Worm (Caenorhabditis elegans) whole organism, L2 larva: ENCODE results near the gene B0546.5.
A peak's percentile ranks its signal among the peaks of the same experiment; 100 is the strongest.

Experiments used
- C34F6.9 ChIP-seq: fragments of 150-350 bp; optimal IDR thresholded peaks from 2 replicates; lab custom pipeline; 2014; ENCODE audit warnings: missing biosample characterization, missing genetic modification characterization
- F13H6.1 ChIP-seq: sonication (generic microtip); optimal IDR thresholded peaks from 2 replicates; lab custom pipeline; 2016; ENCODE audit warnings: missing genetic modification characterization, missing compliant biosample characterization
- R02D3.7 ChIP-seq: fragments of 150-350 bp; optimal IDR thresholded peaks from 2 replicates; lab custom pipeline; 2014; ENCODE audit warnings: missing biosample characterization, missing genetic modification characterization
- Y55F3AM.14 ChIP-seq: fragments of 200-800 bp; sonication (Bioruptor generic); optimal IDR thresholded peaks from 2 replicates; lab custom pipeline; 2018; ENCODE audit warnings: mild to moderate bottlenecking, missing genetic modification characterization, missing compliant biosample characterization
- alr-1 ChIP-seq: fragments of 150-350 bp; optimal IDR thresholded peaks from 2 replicates; lab custom pipeline; 2014; ENCODE audit warnings: missing biosample characterization, missing genetic modification characterization
- aly-2 ChIP-seq: fragments of 150-350 bp; optimal IDR thresholded peaks from 2 replicates; lab custom pipeline; 2014; ENCODE audit warnings: missing biosample characterization, missing genetic modification characterization
- ama-1 ChIP-seq: fragments of 150-350 bp; optimal IDR thresholded peaks from 2 replicates; lab custom pipeline; 2018; ENCODE audit warnings: inconsistent platforms
- ceh-16 ChIP-seq: fragments of 150-350 bp; optimal IDR thresholded peaks from 2 replicates; lab custom pipeline; 2014; ENCODE audit warnings: missing biosample characterization, missing genetic modification characterization
- ceh-82 ChIP-seq: fragments of 150-350 bp; optimal IDR thresholded peaks from 2 replicates; lab custom pipeline; 2014; ENCODE audit warnings: missing biosample characterization, missing genetic modification characterization
- crh-2 ChIP-seq: sonication (generic microtip); optimal IDR thresholded peaks from 2 replicates; lab custom pipeline; 2017; ENCODE audit warnings: missing biosample characterization, missing genetic modification characterization
- egl-27 ChIP-seq: sonication (generic microtip); optimal IDR thresholded peaks from 3 replicates; lab custom pipeline; 2017; ENCODE audit warnings: missing biosample characterization, missing genetic modification reagents, missing genetic modification characterization
- elt-1 ChIP-seq: fragments of 150-350 bp; optimal IDR thresholded peaks from 2 replicates; lab custom pipeline; 2014; ENCODE audit warnings: missing biosample characterization, missing genetic modification characterization
- elt-3 ChIP-seq: sonication (generic microtip); optimal IDR thresholded peaks from 2 replicates; lab custom pipeline; 2017; ENCODE audit warnings: missing biosample characterization, missing genetic modification characterization
- fos-1 ChIP-seq: fragments of 150-350 bp; optimal IDR thresholded peaks from 2 replicates; lab custom pipeline; 2014; ENCODE audit warnings: missing biosample characterization, missing genetic modification characterization
- gmeb-1 ChIP-seq: fragments of 150-350 bp; optimal IDR thresholded peaks from 2 replicates; lab custom pipeline; 2014; ENCODE audit warnings: missing biosample characterization, missing genetic modification characterization
- lin-11 ChIP-seq: fragments of 150-350 bp; sonication (generic microtip); optimal IDR thresholded peaks from 2 replicates; lab custom pipeline; 2014; ENCODE audit warnings: missing biosample characterization, missing genetic modification characterization, inconsistent platforms, mixed read lengths
- lin-13 ChIP-seq: fragments of 150-350 bp; optimal IDR thresholded peaks from 2 replicates; lab custom pipeline; 2014; ENCODE audit warnings: missing biosample characterization, missing genetic modification reagents, missing genetic modification characterization
- lin-39 ChIP-seq: fragments of 150-350 bp; optimal IDR thresholded peaks from 2 replicates; lab custom pipeline; 2014; ENCODE audit warnings: missing biosample characterization, missing genetic modification reagents, missing genetic modification characterization
- lsy-2 ChIP-seq, 2 experiments: fragments of 150-350 bp in 1 of 2; sonication (generic microtip) in 1 of 2; optimal IDR thresholded peaks; 2 replicates each; lab custom pipeline; 2014 to 2017; ENCODE audit warnings: missing biosample characterization in 2 of 2, missing genetic modification characterization in 2 of 2
- mab-5 ChIP-seq: fragments of 150-350 bp; optimal IDR thresholded peaks from 2 replicates; lab custom pipeline; 2014; ENCODE audit warnings: missing biosample characterization, missing genetic modification characterization
- mbf-1 ChIP-seq: sonication (generic microtip); optimal IDR thresholded peaks from 2 replicates; lab custom pipeline; 2017; ENCODE audit warnings: missing biosample characterization, missing genetic modification characterization
- mdl-1 ChIP-seq, 2 experiments: fragments of 150-350 bp in 1 of 2; sonication (generic microtip) in 1 of 2; optimal IDR thresholded peaks; 2 replicates each; lab custom pipeline; 2017; ENCODE audit warnings: missing biosample characterization in 2 of 2, missing genetic modification characterization in 2 of 2
- nhr-10 ChIP-seq: sonication (generic microtip); optimal IDR thresholded peaks from 2 replicates; lab custom pipeline; 2017; ENCODE audit warnings: missing biosample characterization, missing genetic modification characterization
- nhr-11 ChIP-seq: fragments of 150-350 bp; optimal IDR thresholded peaks from 2 replicates; lab custom pipeline; 2014; ENCODE audit warnings: missing biosample characterization, missing genetic modification characterization
- nhr-12 ChIP-seq: fragments of 150-350 bp; optimal IDR thresholded peaks from 2 replicates; lab custom pipeline; 2014; ENCODE audit warnings: missing biosample characterization, missing genetic modification characterization
- nhr-129 ChIP-seq: fragments of 150-350 bp; optimal IDR thresholded peaks from 2 replicates; lab custom pipeline; 2014; ENCODE audit warnings: missing biosample characterization, missing genetic modification characterization
- nhr-21 ChIP-seq: fragments of 150-350 bp; optimal IDR thresholded peaks from 2 replicates; lab custom pipeline; 2014; ENCODE audit warnings: missing biosample characterization, missing genetic modification characterization
- nhr-237 ChIP-seq: fragments of 150-350 bp; optimal IDR thresholded peaks from 2 replicates; lab custom pipeline; 2014; ENCODE audit warnings: missing biosample characterization, missing genetic modification characterization
- nhr-25 ChIP-seq: fragments of 150-350 bp; sonication (generic microtip); optimal IDR thresholded peaks from 3 replicates; lab custom pipeline; 2014; ENCODE audit warnings: missing biosample characterization, missing genetic modification characterization
- nhr-6 ChIP-seq: fragments of 150-350 bp; optimal IDR thresholded peaks from 2 replicates; lab custom pipeline; 2014; ENCODE audit warnings: missing biosample characterization, missing genetic modification characterization
- peb-1 ChIP-seq: fragments of 150-350 bp; optimal IDR thresholded peaks from 2 replicates; lab custom pipeline; 2014; ENCODE audit warnings: missing biosample characterization, missing genetic modification characterization
- sem-4 ChIP-seq: fragments of 150-350 bp; optimal IDR thresholded peaks from 2 replicates; lab custom pipeline; 2014; ENCODE audit warnings: missing biosample characterization, missing genetic modification reagents, missing genetic modification characterization
- sma-3 ChIP-seq: sonication (generic microtip); optimal IDR thresholded peaks from 2 replicates; lab custom pipeline; 2016; ENCODE audit warnings: missing genetic modification reagents, missing genetic modification characterization, missing compliant biosample characterization
- sma-9 ChIP-seq, 2 experiments: fragments of 150-350 bp in 1 of 2; sonication (generic microtip) in 1 of 2; optimal IDR thresholded peaks; 2 replicates each; lab custom pipeline; 2014 to 2016; ENCODE audit warnings: missing genetic modification characterization in 2 of 2, mild to moderate bottlenecking in 1 of 2, missing biosample characterization in 1 of 2, missing compliant biosample characterization in 1 of 2, missing genetic modification reagents in 1 of 2, moderate library complexity in 1 of 2
- snpc-4 ChIP-seq: fragments of 150-350 bp; optimal IDR thresholded peaks from 2 replicates; lab custom pipeline; 2014; ENCODE audit warnings: missing biosample characterization, missing genetic modification characterization
- unc-39 ChIP-seq: fragments of 150-350 bp; optimal IDR thresholded peaks from 2 replicates; lab custom pipeline; 2014; ENCODE audit warnings: missing biosample characterization, missing genetic modification characterization
- unc-55 ChIP-seq: fragments of 150-350 bp; sonication (generic microtip); optimal IDR thresholded peaks from 3 replicates; lab custom pipeline; 2014; ENCODE audit warnings: missing biosample characterization, missing genetic modification reagents, missing genetic modification characterization
- unc-62 ChIP-seq: fragments of 150-350 bp; optimal IDR thresholded peaks from 2 replicates; lab custom pipeline; 2014; ENCODE audit warnings: missing biosample characterization, missing genetic modification reagents, missing genetic modification characterization
- zag-1 ChIP-seq: fragments of 150-350 bp; optimal IDR thresholded peaks from 2 replicates; lab custom pipeline; 2014; ENCODE audit warnings: missing biosample characterization, missing genetic modification characterization
- ztf-1 ChIP-seq: fragments of 200-800 bp; sonication (Bioruptor generic); conservative IDR thresholded peaks from 2 replicates; pipeline ENCODE4 v1.3.6; 2022; ENCODE audit warnings: missing genetic modification characterization, missing compliant biosample characterization
- ztf-11 ChIP-seq: sonication (generic microtip); optimal IDR thresholded peaks from 2 replicates; lab custom pipeline; 2017; ENCODE audit warnings: missing biosample characterization, missing genetic modification characterization
- ztf-4 ChIP-seq: fragments of 150-350 bp; optimal IDR thresholded peaks from 2 replicates; lab custom pipeline; 2014; ENCODE audit warnings: missing biosample characterization, missing genetic modification characterization

The B0546.5 gene

ce11 chrIV:3422516-3422915 lies 32.6 kb upstream of the B0546.5 start, which contains the start of gene C04C3.6:
C04C3.6 (minus strand) TSS chrIV:3422616.
- TF ChIP-seq lin-13: no peak
- TF ChIP-seq unc-62: no peak
- TF ChIP-seq nhr-12 (tag; lab: Kevin White, UChicago): no peak
- no peak for TF ChIP-seq alr-1 (tag; lab: Kevin White, UChicago)
- no peak for TF ChIP-seq nhr-25 (tag; lab: Kevin White, UChicago)
- no peak for TF ChIP-seq nhr-10 (tag; lab: Kevin White, UChicago)
- TF ChIP-seq Y55F3AM.14 (GFP tag; lab: Kevin White, UChicago): no peak
- no peak for TF ChIP-seq ama-1 (lab: Kevin White, UChicago)

- TF ChIP-seq unc-55 (GFP tag; lab: Kevin White, UChicago) (no peak), elt-3 (no peak), peb-1 (tag; lab: Kevin White, UChicago) (no peak), alr-1 (tag; lab: Kevin White, UChicago) (no peak), nhr-21 (no peak), ztf-4 (tag; lab: Kevin White, UChicago) (no peak), C34F6.9 (tag; lab: Kevin White, UChicago) (no peak), zag-1 (tag; lab: Kevin White, UChicago) (no peak), sem-4 (no peak), ztf-11 (tag; lab: Kevin White, UChicago) (no peak), lin-11 (tag; lab: Kevin White, UChicago) (no peak), nhr-25 (tag; lab: Kevin White, UChicago) (no peak), aly-2 (tag; lab: Kevin White, UChicago) (no peak)
Observed at ce11 chrIV:3418741-3419140, 28.8 kb upstream of the B0546.5 start.

ce11 chrIV:3415383-3415782 lies 25.5 kb upstream of the B0546.5 start, which contains the start of gene lgc-9:
lgc-9 (plus strand) TSS chrIV:3415683.
- no peak for TF ChIP-seq sma-3
- TF ChIP-seq ztf-4 (tag; lab: Kevin White, UChicago): no peak
- TF ChIP-seq snpc-4 (tag; lab: Kevin White, UChicago): no peak
- TF ChIP-seq unc-39 (tag; lab: Kevin White, UChicago): no peak
- no peak for TF ChIP-seq sem-4
- no peak for TF ChIP-seq mab-5 (tag; lab: Kevin White, UChicago)

ce11 chrIV:3400941-3401340 lies 11.0 kb upstream of the B0546.5 start:
- TF ChIP-seq fos-1 (tag; lab: Kevin White, UChicago) (peak; percentile 63), mdl-1 (tag; optimal IDR thresholded peaks at IDR 0.05; lab: Kevin White, UChicago) (no peak), nhr-6 (tag; lab: Kevin White, UChicago) (no peak), Y55F3AM.14 (GFP tag; lab: Kevin White, UChicago) (no peak), C34F6.9 (tag; lab: Kevin White, UChicago) (no peak), crh-2 (tag; lab: Kevin White, UChicago) (no peak), elt-3 (no peak), sma-3 (no peak), lin-13 (no peak), F13H6.1 (tag; lab: Kevin White, UChicago) (no peak), elt-1 (tag; lab: Kevin White, UChicago) (no peak), lsy-2 (tag; optimal IDR thresholded peaks at IDR 0.05; lab: Kevin White, UChicago) (no peak), nhr-11 (no peak), gmeb-1 (peak; percentile 21)

DNA sequence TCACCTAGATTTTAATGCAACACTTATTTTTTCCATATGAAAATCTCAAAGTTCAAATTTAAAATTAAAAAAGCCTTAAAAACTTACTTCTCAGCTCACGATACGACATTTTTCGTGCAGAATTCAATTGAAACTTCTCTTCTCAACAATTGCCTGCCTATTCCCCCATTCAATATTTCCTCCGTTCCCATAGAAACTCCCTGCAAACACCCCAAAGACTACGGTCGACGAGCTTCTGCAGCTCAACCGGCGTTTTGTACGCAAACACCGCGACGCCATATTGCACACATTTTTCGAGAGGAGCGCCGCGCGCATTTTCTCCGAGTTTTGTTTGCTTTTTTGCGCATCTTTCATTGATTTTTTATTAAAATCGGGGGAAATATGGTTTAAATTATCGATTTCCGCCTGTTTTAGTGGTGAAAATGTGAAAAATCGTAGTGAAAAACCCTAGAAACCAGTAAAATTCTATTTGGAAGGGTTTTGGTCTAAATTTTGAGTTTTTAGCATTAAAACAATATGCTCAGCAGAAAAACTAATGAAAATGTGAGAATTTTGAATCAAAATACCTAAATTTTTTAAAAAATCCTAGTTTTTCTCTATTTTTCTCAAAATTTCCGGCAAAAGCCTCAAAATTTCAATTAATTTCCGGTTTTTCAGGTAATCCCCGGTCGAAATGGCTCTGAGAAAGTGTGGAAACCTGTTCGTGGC lies 9.3 kb upstream of the B0546.5 start, which contains the start of the genes dyf-3 and pdhb-1:
TSS of gene dyf-3 (minus strand) at position 217 of the 708 bp plus-strand sequence.
TSS of gene pdhb-1 (plus strand) at position 658 of the 708 bp plus-strand sequence.
- TF ChIP-seq mab-5 (tag; lab: Kevin White, UChicago) (no peak), R02D3.7 (tag; lab: Kevin White, UChicago) (no peak), nhr-6 (tag; lab: Kevin White, UChicago) (no peak), nhr-11 (no peak), lin-39 (tag; lab: Kevin White, UChicago) (no peak), unc-39 (tag; lab: Kevin White, UChicago) (no peak), nhr-12 (tag; lab: Kevin White, UChicago) (no peak), ztf-4 (tag; lab: Kevin White, UChicago) (no peak), elt-1 (tag; lab: Kevin White, UChicago) (no peak), lin-13 (no peak), lsy-2 (tag; optimal IDR thresholded peaks at IDR 0.05; lab: Kevin White, UChicago) (peak; percentile 78 to 95), ceh-82 (tag; lab: Kevin White, UChicago) (no peak), nhr-129 (tag; lab: Kevin White, UChicago) (peak; percentile 19), egl-27 (tag; lab: Kevin White, UChicago) (no peak), lin-11 (tag; lab: Kevin White, UChicago) (peak; percentile 24), nhr-237 (tag; lab: Kevin White, UChicago) (no peak), nhr-25 (tag; lab: Kevin White, UChicago) (no peak), nhr-21 (no peak), sma-3 (no peak), mbf-1 (no peak), crh-2 (tag; lab: Kevin White, UChicago) (no peak), ztf-1 (no peak), aly-2 (tag; lab: Kevin White, UChicago) (no peak), sem-4 (no peak), F13H6.1 (tag; lab: Kevin White, UChicago) (peak; percentile 20), sma-9 (GFP tag; optimal IDR thresholded peaks at IDR 0.05; lab: Kevin White, UChicago) (no peak), sma-9 (tag; optimal IDR thresholded peaks at IDR 0.05; lab: Kevin White, UChicago) (no peak), unc-55 (GFP tag; lab: Kevin White, UChicago) (peak; percentile 46), ceh-16 (tag; lab: Kevin White, UChicago) (no peak), ama-1 (lab: Kevin White, UChicago) (no peak)
